Fruit fly (Drosophila melanogaster) whole organism, embryonic: ENCODE results near the gene Sf3b3.

Experiments used
- BEAF-32 ChIP-seq: fragments of 200-800 bp; sonication (Bioruptor generic); optimal IDR thresholded peaks from 3 replicates; lab custom pipeline; 2017; ENCODE audit warnings: missing biosample characterization, missing genetic modification characterization, mild to moderate bottlenecking, moderate library complexity, missing genetic modification reagents
- Bteb2 ChIP-seq: fragments of 200-800 bp; sonication (Bioruptor generic); optimal IDR thresholded peaks from 2 replicates; lab custom pipeline; 2016; ENCODE audit warnings: missing biosample characterization, missing genetic modification characterization
- CG10366 ChIP-seq: fragments of 200-800 bp; sonication (Bioruptor generic); IDR thresholded peaks from 2 replicates; pipeline ENCODE4 v1.3.6; 2022; ENCODE audit warnings: missing biosample characterization, missing genetic modification characterization
- CG10565 ChIP-seq: fragments of 200-800 bp; sonication (Bioruptor generic); optimal IDR thresholded peaks from 3 replicates; lab custom pipeline; 2016; ENCODE audit warnings: missing biosample characterization, mild to moderate bottlenecking, missing genetic modification characterization
- CG11695 ChIP-seq: fragments of 200-800 bp; sonication (Bioruptor generic); IDR thresholded peaks from 3 replicates; pipeline ENCODE4 v1.3.6; 2022; ENCODE audit warnings: missing biosample characterization, missing genetic modification characterization
- CG11723 ChIP-seq: fragments of 200-800 bp; sonication (Bioruptor generic); optimal IDR thresholded peaks from 2 replicates; lab custom pipeline; 2017; ENCODE audit warnings: missing biosample characterization, mild to moderate bottlenecking, missing genetic modification characterization
- CG17361 ChIP-seq: fragments of 200-800 bp; sonication (Bioruptor generic); IDR thresholded peaks from 3 replicates; pipeline ENCODE4 v1.3.6; 2022; ENCODE audit warnings: missing biosample characterization, missing genetic modification characterization
- CG1792 ChIP-seq: fragments of 200-800 bp; sonication (Bioruptor generic); optimal IDR thresholded peaks from 2 replicates; lab custom pipeline; 2016; ENCODE audit warnings: missing biosample characterization, missing genetic modification characterization
- CG2120 ChIP-seq: fragments of 200-800 bp; sonication (Bioruptor generic); optimal IDR thresholded peaks from 3 replicates; lab custom pipeline; 2016; ENCODE audit warnings: missing biosample characterization, missing genetic modification characterization
- CG2889 ChIP-seq: fragments of 200-800 bp; sonication (Bioruptor generic); IDR thresholded peaks from 3 replicates; pipeline ENCODE4 v1.3.6; 2022; ENCODE audit warnings: missing biosample characterization, missing genetic modification characterization
- CG30020 ChIP-seq: fragments of 200-800 bp; optimal IDR thresholded peaks from 2 replicates; lab custom pipeline; 2019; ENCODE audit warnings: missing biosample characterization, mild to moderate bottlenecking, missing genetic modification characterization, moderate library complexity
- CG3065 ChIP-seq: fragments of 200-800 bp; sonication (Bioruptor generic); optimal IDR thresholded peaks from 2 replicates; lab custom pipeline; 2016; ENCODE audit warnings: missing biosample characterization, missing genetic modification characterization
- CG32532 ChIP-seq: fragments of 200-800 bp; sonication (Bioruptor generic); IDR thresholded peaks from 2 replicates; pipeline ENCODE4 v1.3.6; 2022; ENCODE audit warnings: missing biosample characterization, missing genetic modification characterization
- CG34422 ChIP-seq: fragments of 200-800 bp; sonication (Bioruptor generic); IDR thresholded peaks from 3 replicates; pipeline ENCODE4 v1.3.6; 2022; ENCODE audit warnings: missing biosample characterization, missing genetic modification characterization
- CG4360 ChIP-seq: fragments of 200-800 bp; sonication (Bioruptor generic); IDR thresholded peaks from 2 replicates; pipeline ENCODE4 v1.3.6; 2022; ENCODE audit warnings: missing biosample characterization, missing genetic modification characterization
- CG7357 ChIP-seq: fragments of 200-800 bp; sonication (Bioruptor generic); IDR thresholded peaks from 3 replicates; pipeline ENCODE4 v1.3.6; 2022; ENCODE audit warnings: missing biosample characterization, missing genetic modification characterization
- CG7963 ChIP-seq: fragments of 200-800 bp; sonication (Bioruptor generic); IDR thresholded peaks from 3 replicates; pipeline ENCODE4 v1.3.6; 2022; ENCODE audit warnings: missing biosample characterization, missing genetic modification characterization; ENCODE audit not compliant: partially characterized antibody
- CHES-1-like ChIP-seq: fragments of 200-800 bp; sonication (Bioruptor generic); optimal IDR thresholded peaks from 2 replicates; lab custom pipeline; 2016; ENCODE audit warnings: missing biosample characterization, missing genetic modification characterization
- D19B ChIP-seq: fragments of 200-800 bp; sonication (Bioruptor generic); optimal IDR thresholded peaks from 2 replicates; lab custom pipeline; 2017; ENCODE audit warnings: missing biosample characterization, mild to moderate bottlenecking, missing genetic modification characterization
- Drgx ChIP-seq: fragments of 200-800 bp; sonication (Bioruptor generic); IDR thresholded peaks from 2 replicates; pipeline ENCODE4 v1.3.6; 2022; ENCODE audit warnings: missing biosample characterization, missing genetic modification characterization
- Ets65A ChIP-seq: fragments of 200-800 bp; sonication (Bioruptor generic); peaks from one replicate; lab custom pipeline; 2016; ENCODE audit warnings: missing biosample characterization, missing genetic modification characterization
- Ets97D ChIP-seq: fragments of 200-800 bp; sonication (Bioruptor generic); optimal IDR thresholded peaks from 3 replicates; lab custom pipeline; 2016; ENCODE audit warnings: missing biosample characterization, missing genetic modification characterization
- Fer2 ChIP-seq: fragments of 200-800 bp; sonication (Bioruptor generic); optimal IDR thresholded peaks from 2 replicates; lab custom pipeline; 2018; ENCODE audit warnings: missing biosample characterization, mild to moderate bottlenecking, missing genetic modification characterization, moderate library complexity
- Gsc ChIP-seq: fragments of 200-800 bp; sonication (Bioruptor generic); IDR thresholded peaks from 2 replicates; pipeline ENCODE4 v1.3.6; 2022; ENCODE audit warnings: missing biosample characterization, missing genetic modification characterization
- Gug ChIP-seq: fragments of 200-800 bp; sonication (Bioruptor generic); IDR thresholded peaks from 4 replicates; pipeline ENCODE4 v1.3.6; 2022; ENCODE audit warnings: missing biosample characterization, missing genetic modification characterization
- Lim3 ChIP-seq: fragments of 200-800 bp; sonication (Bioruptor generic); IDR thresholded peaks from 2 replicates; pipeline ENCODE4 v1.3.6; 2022; ENCODE audit warnings: missing biosample characterization, missing genetic modification characterization
- Max ChIP-seq: fragments of 200-800 bp; sonication (Bioruptor generic); optimal IDR thresholded peaks from 2 replicates; lab custom pipeline; 2016; ENCODE audit warnings: missing biosample characterization, mild to moderate bottlenecking, missing genetic modification characterization
- Med ChIP-seq: fragments of 200-800 bp; sonication (Bioruptor generic); peaks from one replicate; lab custom pipeline; 2016; ENCODE audit warnings: missing biosample characterization, missing genetic modification characterization, mild to moderate bottlenecking, inconsistent platforms, moderate library complexity
- Oli ChIP-seq: fragments of 200-800 bp; sonication (Bioruptor generic); optimal IDR thresholded peaks from 2 replicates; lab custom pipeline; 2018; ENCODE audit warnings: missing biosample characterization, mild to moderate bottlenecking, missing genetic modification characterization, moderate library complexity
- Rx ChIP-seq: fragments of 200-800 bp; sonication (Bioruptor generic); IDR thresholded peaks from 2 replicates; pipeline ENCODE4 v1.3.6; 2022; ENCODE audit warnings: missing biosample characterization, missing genetic modification characterization
- Side ChIP-seq: fragments of 200-800 bp; sonication (Bioruptor generic); optimal IDR thresholded peaks from 2 replicates; lab custom pipeline; 2016; ENCODE audit warnings: missing biosample characterization, missing genetic modification characterization
- Sry-δ ChIP-seq: fragments of 200-800 bp; sonication (Bioruptor generic); optimal IDR thresholded peaks from 2 replicates; lab custom pipeline; 2016; ENCODE audit warnings: missing biosample characterization, missing genetic modification characterization
- Tbp ChIP-seq: fragments of >200 bp; optimal IDR thresholded peaks from 2 replicates; lab custom pipeline; 2018; ENCODE audit warnings: missing biosample characterization, missing genetic modification characterization
- al ChIP-seq: fragments of 200-800 bp; sonication (Bioruptor generic); IDR thresholded peaks from 2 replicates; pipeline ENCODE4 v1.3.6; 2022; ENCODE audit warnings: missing biosample characterization, missing genetic modification characterization
- ase ChIP-seq: fragments of 200-800 bp; sonication (Bioruptor generic); IDR thresholded peaks from 3 replicates; pipeline ENCODE4 v1.3.6; 2022; ENCODE audit warnings: missing biosample characterization, missing genetic modification characterization
- bab2 ChIP-seq: fragments of 200-800 bp; sonication (Bioruptor generic); optimal IDR thresholded peaks from 2 replicates; lab custom pipeline; 2016; ENCODE audit warnings: missing biosample characterization, missing genetic modification characterization
- bowl ChIP-seq: fragments of 200-800 bp; sonication (Bioruptor generic); IDR thresholded peaks from 2 replicates; pipeline ENCODE4 v1.3.6; 2022; ENCODE audit warnings: missing biosample characterization, missing genetic modification characterization
- croc ChIP-seq: fragments of 200-800 bp; sonication (Bioruptor generic); conservative IDR thresholded peaks from 3 replicates; pipeline ENCODE4 v1.3.6; 2022; ENCODE audit warnings: missing biosample characterization, missing genetic modification characterization
- crp ChIP-seq, 2 experiments: fragments of 200-800 bp; sonication (Bioruptor generic); optimal IDR thresholded peaks; 2 replicates in 1 of 2; 3 replicates in 1 of 2; lab custom pipeline; 2017; ENCODE audit warnings: missing biosample characterization in 2 of 2, missing genetic modification characterization in 2 of 2, mild to moderate bottlenecking in 1 of 2, moderate library complexity in 1 of 2
- dati ChIP-seq: fragments of 200-800 bp; sonication (Bioruptor generic); IDR thresholded peaks from 2 replicates; pipeline ENCODE4 v1.3.6; 2022; ENCODE audit warnings: missing biosample characterization, missing genetic modification characterization
- emc ChIP-seq: fragments of 200-800 bp; sonication (Bioruptor generic); optimal IDR thresholded peaks from 2 replicates; lab custom pipeline; 2016; ENCODE audit warnings: missing biosample characterization, missing genetic modification characterization
- ems ChIP-seq: fragments of 200-800 bp; sonication (Bioruptor generic); optimal IDR thresholded peaks from 3 replicates; lab custom pipeline; 2016; ENCODE audit warnings: missing biosample characterization, missing genetic modification characterization
- fru ChIP-seq: fragments of >200 bp; optimal IDR thresholded peaks from 2 replicates; lab custom pipeline; 2017
- inv ChIP-seq: fragments of 200-800 bp; sonication (Bioruptor generic); IDR thresholded peaks from 2 replicates; pipeline ENCODE4 v1.3.6; 2022; ENCODE audit warnings: missing biosample characterization, missing genetic modification characterization; ENCODE audit not compliant: partially characterized antibody
- jumu ChIP-seq: fragments of 200-800 bp; sonication (Bioruptor generic); optimal IDR thresholded peaks from 3 replicates; lab custom pipeline; 2016; ENCODE audit warnings: missing biosample characterization, missing genetic modification characterization
- knrl ChIP-seq: fragments of 200-800 bp; sonication (Bioruptor generic); IDR thresholded peaks from 3 replicates; pipeline ENCODE4 v1.3.6; 2022; ENCODE audit warnings: missing biosample characterization, missing genetic modification characterization; ENCODE audit not compliant: partially characterized antibody
- pfk ChIP-seq: fragments of 200-800 bp; sonication (Bioruptor generic); optimal IDR thresholded peaks from 2 replicates; lab custom pipeline; 2018; ENCODE audit warnings: missing biosample characterization, mild to moderate bottlenecking, missing genetic modification characterization, moderate library complexity
- ro ChIP-seq: fragments of 200-800 bp; sonication (Bioruptor generic); IDR thresholded peaks from 2 replicates; pipeline ENCODE4 v1.3.6; 2022; ENCODE audit warnings: missing biosample characterization, missing genetic modification characterization
- tin ChIP-seq: fragments of 200-800 bp; sonication (Bioruptor generic); optimal IDR thresholded peaks from 3 replicates; lab custom pipeline; 2016; ENCODE audit warnings: missing biosample characterization, missing genetic modification characterization
- tup ChIP-seq: fragments of 200-800 bp; sonication (Bioruptor generic); optimal IDR thresholded peaks from 2 replicates; lab custom pipeline; 2016; ENCODE audit warnings: missing biosample characterization, mild to moderate bottlenecking, missing genetic modification characterization, moderate library complexity
- z ChIP-seq: fragments of 200-800 bp; sonication (Bioruptor generic); IDR thresholded peaks from 3 replicates; pipeline ENCODE4 v1.3.6; 2022; ENCODE audit warnings: missing biosample characterization, missing genetic modification characterization

The Sf3b3 gene

dm6 chr3L:780867-781701, 52.1 kb downstream of the Sf3b3 start (continued):
- TF ChIP-seq CG7357 (GFP tag; lab: Robert Waterston, UW) (peak; percentile 88), CG1792 (peak; percentile 17), Tbp (GFP tag; lab: Kevin White, UChicago) (no peak), CG11723 (peak; percentile 90), inv (no peak), Gug (GFP tag; lab: Robert Waterston, UW) (peak; percentile 90), CHES-1-like (GFP tag; lab: Kevin White, UChicago) (peak; percentile 57), CG17361 (GFP tag; lab: Robert Waterston, UW) (peak; percentile 79), Max (GFP tag; lab: Kevin White, UChicago) (peak; percentile 80), CG34422 (GFP tag; lab: Robert Waterston, UW) (peak; percentile 97), bab2 (GFP tag; lab: Kevin White, UChicago) (peak; percentile 85), Med (GFP tag; lab: Kevin White, UChicago) (peak; percentile 96), CG32532 (GFP tag; lab: Robert Waterston, UW) (peak; percentile 98), ems (peak; percentile 36), CG10366 (GFP tag; lab: Robert Waterston, UW) (peak; percentile 97), CG11695 (GFP tag; lab: Robert Waterston, UW) (peak; percentile 96), al (GFP tag; lab: Robert Waterston, UW) (peak; percentile 96), CG2889 (GFP tag; lab: Robert Waterston, UW) (peak; percentile 95), ase (GFP tag; lab: Robert Waterston, UW) (peak; percentile 94), pfk (no peak), CG4360 (GFP tag; lab: Robert Waterston, UW) (peak; percentile 65), Sry-δ (GFP tag; lab: Kevin White, UChicago) (no peak), bowl (GFP tag; lab: Robert Waterston, UW) (peak; percentile 87), knrl (GFP tag; lab: Robert Waterston, UW) (no peak), Rx (peak; percentile 95), Bteb2 (GFP tag; lab: Kevin White, UChicago) (peak; percentile 71), emc (GFP tag; lab: Kevin White, UChicago) (no peak), dati (GFP tag; lab: Robert Waterston, UW) (peak; percentile 91), Ets65A (GFP tag; lab: Kevin White, UChicago) (peak; percentile 94), CG10565 (GFP tag; lab: Kevin White, UChicago) (peak; percentile 51), croc (GFP tag; lab: Robert Waterston, UW) (peak; percentile 86), jumu (GFP tag; lab: Kevin White, UChicago) (peak; percentile 36), Ets97D (GFP tag; lab: Kevin White, UChicago) (peak; percentile 49), crp (GFP tag; optimal IDR thresholded peaks at IDR 0.05; lab: Kevin White, UChicago) (peak in 1 of 2 experiments; percentile 56), ro (GFP tag; lab: Robert Waterston, UW) (peak; percentile 87), BEAF-32 (peak; percentile 3), fru (lab: Kevin White, UChicago) (no peak), CG30020 (tag; lab: Kevin White, UChicago) (peak; percentile 59), CG2120 (GFP tag; lab: Kevin White, UChicago) (peak; percentile 94), CG3065 (GFP tag; lab: Kevin White, UChicago) (peak; percentile 88), Drgx (GFP tag; lab: Robert Waterston, UW) (peak; percentile 89), Lim3 (peak; percentile 85), Side (no peak), Fer2 (tag; lab: Kevin White, UChicago) (peak; percentile 72), tin (GFP tag; lab: Kevin White, UChicago) (peak; percentile 81), D19B (peak; percentile 68), Oli (tag; lab: Kevin White, UChicago) (peak; percentile 94), CG7963 (no peak), tup (peak; percentile 82), z (GFP tag; lab: Robert Waterston, UW) (peak; percentile 69; the same call in 1 of the 3 replicates), Gsc (peak; percentile 85)
